Worm (Caenorhabditis elegans): ENCODE measurements around the gene str-101.
"Not testable (repeated sequence)": the region's sequence is repeated elsewhere in the genome, so short reads cannot be mapped to it uniquely, and the experiment has no call there.

- TF ChIP-seq pha-4, mls-2 (tag; optimal IDR thresholded peaks at IDR 0.05): not testable (repeated sequence)
Observed at ce11 chrV:15754731-15755130, 42.9 kb upstream of the str-101 start, which contains the start of gene str-8.

Measured in whole organism, mixed stage, embryonic.